Worm (Caenorhabditis elegans): ENCODE measurements around the gene bath-45.

Gene bath-45

DNA sequence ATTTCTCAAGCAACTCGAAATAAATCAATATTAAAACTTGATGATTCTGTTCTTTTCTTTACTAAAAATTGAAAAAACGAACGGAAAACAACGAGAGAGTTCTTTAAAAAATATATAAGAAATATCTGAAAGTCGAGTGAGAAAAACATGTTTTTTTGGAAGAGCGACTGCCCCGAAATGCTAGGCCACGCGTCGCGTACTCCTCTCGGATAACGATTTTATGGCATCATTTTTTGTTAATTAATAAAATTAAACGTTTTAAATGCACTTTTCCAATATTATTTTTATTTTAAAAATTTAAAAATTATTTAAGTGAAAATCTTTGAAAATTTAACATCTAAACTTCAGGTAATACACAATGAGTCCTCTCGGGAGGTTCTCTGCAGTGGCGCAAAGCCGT lies 5.7 kb upstream of the bath-45 start, which contains the start of gene gfm-1:
Gene gfm-1 (plus strand): TSS at position 349 of the 400 bp plus-strand sequence.
- TF ChIP-seq pes-1 (GFP tag; IDR thresholded peaks at IDR 0.05) (peak; percentile 65), ceh-13 (GFP tag; optimal IDR thresholded peaks at IDR 0.05) (peak; percentile 12), ets-7 (tag; optimal IDR thresholded peaks at IDR 0.05) (no peak), aly-1 (tag; optimal IDR thresholded peaks at IDR 0.05) (no peak), ceh-36 (tag; optimal IDR thresholded peaks at IDR 0.05) (no peak), flt-1 (GFP tag; IDR thresholded peaks at IDR 0.05) (0 out of 2 replicates have a peak, but pooled peaks have one; percentile 25), F13C5.2 (tag; optimal IDR thresholded peaks at IDR 0.05) (no peak), B0310.2 (tag; optimal IDR thresholded peaks at IDR 0.05) (no peak), hnd-1 (tag; optimal IDR thresholded peaks at IDR 0.05) (no peak), tra-4 (tag; optimal IDR thresholded peaks at IDR 0.05) (no peak), hmg-4 (GFP tag; optimal IDR thresholded peaks at IDR 0.05) (no peak), tbx-37 (GFP tag; conservative IDR thresholded peaks at IDR 0.05) (peak; percentile 69; the same call in 1 of the 2 replicates), scrt-1 (GFP tag; IDR thresholded peaks at IDR 0.05) (no peak)

DNA sequence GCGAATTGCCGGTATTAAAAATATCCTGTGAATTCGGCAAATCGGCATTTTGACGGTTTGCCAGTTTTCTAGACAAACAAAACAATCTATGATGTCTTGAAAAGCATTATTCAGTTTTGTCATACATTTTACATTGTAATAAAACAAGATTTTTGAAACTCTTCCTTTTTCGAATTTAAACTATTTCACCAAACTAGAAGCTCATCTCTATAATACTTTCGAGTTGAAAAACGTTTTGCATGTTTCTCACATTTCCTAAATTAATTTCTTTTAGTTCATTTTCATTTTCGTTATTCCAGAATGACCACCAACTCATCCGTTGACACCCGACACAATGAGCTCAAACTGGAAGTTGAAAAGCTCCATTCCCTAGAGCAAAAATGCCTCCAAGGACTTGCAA lies 6.8 kb downstream of the bath-45 start, which contains the start of gene F29C12.6:
Gene F29C12.6 (plus strand): TSS at position 301 of the 400 bp plus-strand sequence.
- TF ChIP-seq F13C5.2 (tag; optimal IDR thresholded peaks at IDR 0.05) (no peak), flt-1 (GFP tag; IDR thresholded peaks at IDR 0.05) (no peak), tbx-11 (GFP tag; IDR thresholded peaks at IDR 0.05) (no peak), aly-1 (tag; optimal IDR thresholded peaks at IDR 0.05) (no peak), ceh-13 (GFP tag; optimal IDR thresholded peaks at IDR 0.05) (no peak), B0310.2 (tag; optimal IDR thresholded peaks at IDR 0.05) (no peak), hmbx-1 (tag; optimal IDR thresholded peaks at IDR 0.05) (no peak), scrt-1 (GFP tag; IDR thresholded peaks at IDR 0.05) (no peak), ets-7 (tag; optimal IDR thresholded peaks at IDR 0.05) (no peak), tra-4 (tag; optimal IDR thresholded peaks at IDR 0.05) (no peak), hnd-1 (tag; optimal IDR thresholded peaks at IDR 0.05) (no peak), tbx-37 (GFP tag; conservative IDR thresholded peaks at IDR 0.05) (no peak), ceh-36 (tag; optimal IDR thresholded peaks at IDR 0.05) (no peak), sea-1 (GFP tag; conservative IDR thresholded peaks at IDR 0.05) (no peak), hmg-4 (GFP tag; optimal IDR thresholded peaks at IDR 0.05) (no peak), ama-1 (optimal IDR thresholded peaks at IDR 0.05) (no peak), pes-1 (GFP tag; IDR thresholded peaks at IDR 0.05) (no peak)

ce11 chrII:13130576-13130975 lies 7.8 kb downstream of the bath-45 start:
- TF ChIP-seq B0310.2 (tag; optimal IDR thresholded peaks at IDR 0.05) (no peak), F13C5.2 (tag; optimal IDR thresholded peaks at IDR 0.05) (no peak), hmbx-1 (tag; optimal IDR thresholded peaks at IDR 0.05) (no peak), tra-4 (tag; optimal IDR thresholded peaks at IDR 0.05) (no peak)

- TF ChIP-seq B0310.2 (tag; optimal IDR thresholded peaks at IDR 0.05), result no peak
- TF ChIP-seq scrt-1 (GFP tag; IDR thresholded peaks at IDR 0.05), result no peak
- no peak for TF ChIP-seq hmbx-1 (tag; optimal IDR thresholded peaks at IDR 0.05)
- TF ChIP-seq pes-1 (GFP tag; IDR thresholded peaks at IDR 0.05), result no peak
Observed at ce11 chrII:13139573-13139972, 16.8 kb downstream of the bath-45 start.

DNA sequence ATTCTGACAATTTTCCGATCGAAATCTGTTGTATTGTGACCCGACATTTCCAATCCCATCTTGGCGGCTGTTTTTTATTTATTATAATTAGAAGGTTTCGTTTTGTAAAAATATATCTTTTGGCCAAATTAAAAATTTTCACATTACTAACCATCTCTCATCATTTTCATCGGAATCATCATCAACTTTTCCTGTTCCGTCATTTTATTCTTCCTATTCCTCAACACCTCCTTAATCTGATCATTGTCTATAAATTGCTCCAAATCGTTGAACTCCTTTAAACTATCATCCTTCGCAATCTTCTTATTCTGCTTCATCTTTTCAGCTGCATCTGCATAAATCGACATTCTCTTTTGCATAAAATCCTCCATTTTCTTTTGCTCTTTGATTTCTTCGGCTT lies 19.6 kb downstream of the bath-45 start:
- TF ChIP-seq ceh-36 (tag; optimal IDR thresholded peaks at IDR 0.05) (no peak), pes-1 (GFP tag; IDR thresholded peaks at IDR 0.05) (no peak), hmg-4 (GFP tag; optimal IDR thresholded peaks at IDR 0.05) (no peak), aly-1 (tag; optimal IDR thresholded peaks at IDR 0.05) (no peak), flt-1 (GFP tag; IDR thresholded peaks at IDR 0.05) (no peak), tbx-11 (GFP tag; IDR thresholded peaks at IDR 0.05) (no peak), B0310.2 (tag; optimal IDR thresholded peaks at IDR 0.05) (no peak), ceh-13 (GFP tag; optimal IDR thresholded peaks at IDR 0.05) (no peak), sea-1 (GFP tag; conservative IDR thresholded peaks at IDR 0.05) (no peak)

DNA sequence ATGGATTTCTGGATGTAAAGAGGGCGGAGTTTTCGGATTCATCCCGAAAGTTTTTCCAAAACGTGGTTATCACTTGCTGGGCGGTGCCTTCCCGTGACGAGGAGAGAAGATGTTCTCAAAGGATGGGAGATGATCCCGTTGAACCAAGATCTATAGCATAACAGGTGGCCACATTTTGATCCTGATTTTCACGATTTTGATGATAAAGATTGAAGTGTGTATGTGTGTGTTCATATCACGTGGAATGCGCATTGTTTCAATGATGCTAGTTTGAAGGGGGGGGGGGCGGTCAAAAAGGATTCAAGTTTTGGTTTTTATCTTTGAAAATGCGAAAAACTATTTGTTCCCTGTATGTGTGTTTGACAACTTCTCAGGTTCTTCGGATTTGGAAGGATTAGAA lies 22.4 kb downstream of the bath-45 start, which contains the start of gene mltn-1:
Gene mltn-1 (minus strand): TSS at position 22 of the 400 bp plus-strand sequence.
- TF ChIP-seq ceh-36 (tag; optimal IDR thresholded peaks at IDR 0.05) (no peak), tra-4 (tag; optimal IDR thresholded peaks at IDR 0.05) (no peak), aly-1 (tag; optimal IDR thresholded peaks at IDR 0.05) (no peak), ets-7 (tag; optimal IDR thresholded peaks at IDR 0.05) (no peak), hmg-4 (GFP tag; optimal IDR thresholded peaks at IDR 0.05) (no peak), tbx-37 (GFP tag; conservative IDR thresholded peaks at IDR 0.05) (no peak), flt-1 (GFP tag; IDR thresholded peaks at IDR 0.05) (no peak), tbx-11 (GFP tag; IDR thresholded peaks at IDR 0.05) (no peak), scrt-1 (GFP tag; IDR thresholded peaks at IDR 0.05) (no peak), ceh-13 (GFP tag; optimal IDR thresholded peaks at IDR 0.05) (no peak), B0310.2 (tag; optimal IDR thresholded peaks at IDR 0.05) (no peak), F13C5.2 (tag; optimal IDR thresholded peaks at IDR 0.05) (no peak), sea-1 (GFP tag; conservative IDR thresholded peaks at IDR 0.05) (no peak), hmbx-1 (tag; optimal IDR thresholded peaks at IDR 0.05) (no peak), hnd-1 (tag; optimal IDR thresholded peaks at IDR 0.05) (no peak), pes-1 (GFP tag; IDR thresholded peaks at IDR 0.05) (no peak), ama-1 (optimal IDR thresholded peaks at IDR 0.05) (no peak)

ce11 chrII:13148247-13148646 lies 25.4 kb downstream of the bath-45 start:
- TF ChIP-seq B0310.2 (tag; optimal IDR thresholded peaks at IDR 0.05), result no peak
- TF ChIP-seq hmbx-1 (tag; optimal IDR thresholded peaks at IDR 0.05), result no peak
- no peak for TF ChIP-seq tbx-11 (GFP tag; IDR thresholded peaks at IDR 0.05)
- no peak for TF ChIP-seq tra-4 (tag; optimal IDR thresholded peaks at IDR 0.05)
- TF ChIP-seq aly-1 (tag; optimal IDR thresholded peaks at IDR 0.05), result no peak

DNA sequence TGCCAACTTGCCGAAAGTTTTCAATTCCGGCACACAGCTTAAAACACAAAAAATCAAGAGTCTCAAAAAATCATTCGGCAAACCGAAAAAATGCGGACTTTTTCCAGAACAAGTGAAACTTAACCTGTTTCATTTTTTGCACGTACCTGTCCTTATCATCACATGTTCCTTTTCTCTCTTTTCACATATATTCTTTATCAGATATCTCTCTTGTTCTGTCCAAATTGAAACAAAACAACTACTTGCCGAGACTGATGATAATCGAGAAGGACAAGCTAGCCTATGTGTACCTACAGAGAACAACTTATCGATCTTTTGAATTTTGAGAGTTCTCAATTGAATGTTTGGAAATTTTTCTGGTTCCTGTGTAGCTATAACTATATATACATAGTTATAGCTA lies 27.1 kb downstream of the bath-45 start:
- no peak for TF ChIP-seq B0310.2 (tag; optimal IDR thresholded peaks at IDR 0.05)
- no peak for TF ChIP-seq hmg-4 (GFP tag; optimal IDR thresholded peaks at IDR 0.05)
- TF ChIP-seq scrt-1 (GFP tag; IDR thresholded peaks at IDR 0.05), result no peak
- TF ChIP-seq F13C5.2 (tag; optimal IDR thresholded peaks at IDR 0.05), result no peak
- TF ChIP-seq hnd-1 (tag; optimal IDR thresholded peaks at IDR 0.05), result no peak
- no peak for TF ChIP-seq pes-1 (GFP tag; IDR thresholded peaks at IDR 0.05)
- no peak for TF ChIP-seq sea-1 (GFP tag; conservative IDR thresholded peaks at IDR 0.05)
- no peak for TF ChIP-seq hmbx-1 (tag; optimal IDR thresholded peaks at IDR 0.05)
- TF ChIP-seq aly-1 (tag; optimal IDR thresholded peaks at IDR 0.05), result no peak
- TF ChIP-seq ets-7 (tag; optimal IDR thresholded peaks at IDR 0.05), result no peak
- no peak for TF ChIP-seq tbx-11 (GFP tag; IDR thresholded peaks at IDR 0.05)
- no peak for TF ChIP-seq ceh-13 (GFP tag; optimal IDR thresholded peaks at IDR 0.05)
- no peak for TF ChIP-seq flt-1 (GFP tag; IDR thresholded peaks at IDR 0.05)
- no peak for TF ChIP-seq ama-1 (optimal IDR thresholded peaks at IDR 0.05)
